Fruit fly (Drosophila melanogaster) whole organism, embryonic: ENCODE data around the gene Nlg2.

Experiments
- BtbVII ChIP-seq: fragments of 200-800 bp; sonication (Bioruptor generic); optimal IDR thresholded peaks from 3 replicates; lab custom pipeline; 2017; ENCODE audit warnings: missing biosample characterization, mild to moderate bottlenecking, missing genetic modification characterization
- C15 ChIP-seq: fragments of 200-800 bp; sonication (Bioruptor generic); IDR thresholded peaks from 3 replicates; pipeline ENCODE4 v1.3.6; 2022; ENCODE audit warnings: missing biosample characterization, missing genetic modification characterization
- CG10321 ChIP-seq: fragments of 200-800 bp; sonication (Bioruptor generic); IDR thresholded peaks from 2 replicates; pipeline ENCODE4 v1.3.6; 2022; ENCODE audit warnings: missing biosample characterization, missing genetic modification characterization
- CG10462 ChIP-seq: fragments of 200-800 bp; sonication (Bioruptor generic); optimal IDR thresholded peaks from 2 replicates; lab custom pipeline; 2016; ENCODE audit warnings: missing biosample characterization, missing genetic modification characterization
- CG13624 ChIP-seq: fragments of 200-800 bp; sonication (Bioruptor generic); optimal IDR thresholded peaks from 2 replicates; lab custom pipeline; 2016; ENCODE audit warnings: missing biosample characterization, missing genetic modification characterization
- CG14014 ChIP-seq: fragments of 200-800 bp; sonication (Bioruptor generic); IDR thresholded peaks from 2 replicates; pipeline ENCODE4 v1.3.6; 2022; ENCODE audit warnings: missing biosample characterization, missing genetic modification characterization
- CG14965 ChIP-seq: fragments of 200-800 bp; sonication (Bioruptor generic); optimal IDR thresholded peaks from 2 replicates; lab custom pipeline; 2016; ENCODE audit warnings: missing biosample characterization, missing genetic modification characterization, borderline replicate concordance
- CG15601 ChIP-seq: fragments of 200-800 bp; sonication (Bioruptor generic); optimal IDR thresholded peaks from 3 replicates; lab custom pipeline; 2019; ENCODE audit warnings: missing biosample characterization, mild to moderate bottlenecking, missing genetic modification characterization, moderate library complexity
- CG17186 ChIP-seq: fragments of 200-800 bp; sonication (Bioruptor generic); optimal IDR thresholded peaks from 3 replicates; lab custom pipeline; 2017; ENCODE audit warnings: missing biosample characterization, missing genetic modification reagents, missing genetic modification characterization
- CG17568 ChIP-seq: fragments of 200-800 bp; sonication (Bioruptor generic); optimal IDR thresholded peaks from 2 replicates; lab custom pipeline; 2018; ENCODE audit warnings: missing biosample characterization, mild to moderate bottlenecking, missing genetic modification characterization, moderate library complexity
- CG18476 ChIP-seq: fragments of 200-800 bp; sonication (Bioruptor generic); optimal IDR thresholded peaks from 2 replicates; lab custom pipeline; 2016; ENCODE audit warnings: missing biosample characterization, mild to moderate bottlenecking, missing genetic modification characterization
- CG2116 ChIP-seq: fragments of 200-800 bp; sonication (Bioruptor generic); optimal IDR thresholded peaks from 3 replicates; lab custom pipeline; 2018; ENCODE audit warnings: missing biosample characterization, mild to moderate bottlenecking, missing genetic modification characterization
- CG3065 ChIP-seq: fragments of 200-800 bp; sonication (Bioruptor generic); optimal IDR thresholded peaks from 2 replicates; lab custom pipeline; 2016; ENCODE audit warnings: missing biosample characterization, missing genetic modification characterization
- CG3847 ChIP-seq: fragments of 200-800 bp; sonication (Bioruptor generic); IDR thresholded peaks from 2 replicates; pipeline ENCODE4 v1.3.6; 2022; ENCODE audit warnings: missing biosample characterization, missing genetic modification characterization
- CG4328 ChIP-seq: fragments of 200-800 bp; sonication (Bioruptor generic); optimal IDR thresholded peaks from 3 replicates; lab custom pipeline; 2017; ENCODE audit warnings: missing biosample characterization, missing genetic modification reagents, missing genetic modification characterization
- CG6683 ChIP-seq: fragments of 200-800 bp; sonication (Bioruptor generic); optimal IDR thresholded peaks from 2 replicates; lab custom pipeline; 2017; ENCODE audit warnings: missing biosample characterization, mild to moderate bottlenecking, missing genetic modification characterization, missing genetic modification reagents
- CG6854 ChIP-seq: fragments of 200-800 bp; sonication (Bioruptor generic); optimal IDR thresholded peaks from 3 replicates; lab custom pipeline; 2017; ENCODE audit warnings: missing biosample characterization, mild to moderate bottlenecking, missing genetic modification characterization
- CG9215 ChIP-seq: fragments of 200-800 bp; sonication (Bioruptor generic); IDR thresholded peaks from 2 replicates; pipeline ENCODE4 v1.3.6; 2022; ENCODE audit warnings: missing biosample characterization, missing genetic modification characterization
- CG9609 ChIP-seq: fragments of 200-800 bp; sonication (Bioruptor generic); optimal IDR thresholded peaks from 3 replicates; lab custom pipeline; 2016; ENCODE audit warnings: missing biosample characterization, missing genetic modification characterization
- D19B ChIP-seq: fragments of 200-800 bp; sonication (Bioruptor generic); optimal IDR thresholded peaks from 2 replicates; lab custom pipeline; 2017; ENCODE audit warnings: missing biosample characterization, mild to moderate bottlenecking, missing genetic modification characterization
- Drgx ChIP-seq: fragments of 200-800 bp; sonication (Bioruptor generic); IDR thresholded peaks from 2 replicates; pipeline ENCODE4 v1.3.6; 2022; ENCODE audit warnings: missing biosample characterization, missing genetic modification characterization
- ERR ChIP-seq: fragments of 200-800 bp; sonication (Bioruptor generic); optimal IDR thresholded peaks from 2 replicates; lab custom pipeline; 2016; ENCODE audit warnings: missing biosample characterization, missing genetic modification characterization
- Ets65A ChIP-seq: fragments of 200-800 bp; sonication (Bioruptor generic); peaks from one replicate; lab custom pipeline; 2016; ENCODE audit warnings: missing biosample characterization, missing genetic modification characterization
- Lim3 ChIP-seq: fragments of 200-800 bp; sonication (Bioruptor generic); IDR thresholded peaks from 2 replicates; pipeline ENCODE4 v1.3.6; 2022; ENCODE audit warnings: missing biosample characterization, missing genetic modification characterization
- Lpt ChIP-seq: fragments of >200 bp; optimal IDR thresholded peaks from 2 replicates; lab custom pipeline; 2018; ENCODE audit warnings: missing biosample characterization, missing genetic modification characterization
- Meics ChIP-seq: fragments of 200-800 bp; sonication (Bioruptor generic); optimal IDR thresholded peaks from 2 replicates; lab custom pipeline; 2017; ENCODE audit warnings: missing biosample characterization, mild to moderate bottlenecking, missing genetic modification characterization
- Nf-YA ChIP-seq: fragments of 200-800 bp; sonication (Bioruptor generic); IDR thresholded peaks from 2 replicates; pipeline ENCODE4 v1.3.6; 2022; ENCODE audit warnings: missing biosample characterization, missing genetic modification characterization
- NfI ChIP-seq: fragments of 200-800 bp; sonication (Bioruptor generic); optimal IDR thresholded peaks from 3 replicates; lab custom pipeline; 2018; ENCODE audit warnings: missing biosample characterization, mild to moderate bottlenecking, missing genetic modification characterization, moderate library complexity
- Rfx ChIP-seq: fragments of 200-800 bp; sonication (Bioruptor generic); IDR thresholded peaks from 2 replicates; pipeline ENCODE4 v1.3.6; 2022; ENCODE audit warnings: missing biosample characterization, missing genetic modification characterization
- Rx ChIP-seq: fragments of 200-800 bp; sonication (Bioruptor generic); IDR thresholded peaks from 2 replicates; pipeline ENCODE4 v1.3.6; 2022; ENCODE audit warnings: missing biosample characterization, missing genetic modification characterization
- Sin3A ChIP-seq: fragments of >200 bp; optimal IDR thresholded peaks from 2 replicates; lab custom pipeline; 2018
- Trl ChIP-seq, 3 experiments: fragments of >200 bp in 2 of 3; fragments of 200-800 bp in 1 of 3; sonication (Bioruptor generic) in 1 of 3; optimal IDR thresholded peaks; 2 replicates in 1 of 3; 3 replicates in 2 of 3; lab custom pipeline; 2016 to 2017; ENCODE audit warnings: missing biosample characterization in 1 of 3, missing genetic modification characterization in 1 of 3
- ato ChIP-seq: fragments of 200-800 bp; sonication (Bioruptor generic); IDR thresholded peaks from 2 replicates; pipeline ENCODE4 v1.3.6; 2022; ENCODE audit warnings: missing biosample characterization, missing genetic modification characterization; ENCODE audit not compliant: partially characterized antibody
- bbx ChIP-seq: fragments of 200-800 bp; sonication (Bioruptor generic); IDR thresholded peaks from 2 replicates; pipeline ENCODE4 v1.3.6; 2022; ENCODE audit warnings: missing biosample characterization, missing genetic modification characterization; ENCODE audit not compliant: partially characterized antibody
- fd102C ChIP-seq: fragments of 200-800 bp; sonication (Bioruptor generic); optimal IDR thresholded peaks from 2 replicates; lab custom pipeline; 2018; ENCODE audit warnings: missing biosample characterization, mild to moderate bottlenecking, missing genetic modification characterization, moderate library complexity
- fd96Cb ChIP-seq: fragments of 200-800 bp; sonication (Bioruptor generic); optimal IDR thresholded peaks from 2 replicates; lab custom pipeline; 2018; ENCODE audit warnings: missing biosample characterization, mild to moderate bottlenecking, missing genetic modification characterization, moderate library complexity
- gcm2 ChIP-seq: fragments of 200-800 bp; sonication (Bioruptor generic); optimal IDR thresholded peaks from 2 replicates; lab custom pipeline; 2016; ENCODE audit warnings: missing biosample characterization, missing genetic modification characterization
- knrl ChIP-seq: fragments of 200-800 bp; sonication (Bioruptor generic); IDR thresholded peaks from 3 replicates; pipeline ENCODE4 v1.3.6; 2022; ENCODE audit warnings: missing biosample characterization, missing genetic modification characterization; ENCODE audit not compliant: partially characterized antibody
- maf-S ChIP-seq: fragments of 200-800 bp; sonication (Bioruptor generic); optimal IDR thresholded peaks from 2 replicates; lab custom pipeline; 2016; ENCODE audit warnings: missing biosample characterization, missing genetic modification characterization
- nau ChIP-seq: fragments of 200-800 bp; sonication (Bioruptor generic); optimal IDR thresholded peaks from 3 replicates; lab custom pipeline; 2017; ENCODE audit warnings: missing biosample characterization, mild to moderate bottlenecking, missing genetic modification characterization, missing genetic modification reagents
- nom ChIP-seq: fragments of 200-800 bp; sonication (Bioruptor generic); optimal IDR thresholded peaks from 2 replicates; lab custom pipeline; 2017; ENCODE audit warnings: missing biosample characterization, missing genetic modification characterization, mild to moderate bottlenecking, moderate library complexity, missing genetic modification reagents
- pum ChIP-seq: fragments of 200-800 bp; sonication (Bioruptor generic); optimal IDR thresholded peaks from 2 replicates; lab custom pipeline; 2016; ENCODE audit warnings: missing biosample characterization, missing genetic modification characterization
- rib ChIP-seq: fragments of 200-800 bp; sonication (Bioruptor generic); IDR thresholded peaks from 2 replicates; pipeline ENCODE4 v1.3.6; 2022; ENCODE audit warnings: missing biosample characterization, missing genetic modification characterization
- salm ChIP-seq: fragments of 200-800 bp; sonication (Bioruptor generic); optimal IDR thresholded peaks from 2 replicates; lab custom pipeline; 2018; ENCODE audit warnings: missing biosample characterization, mild to moderate bottlenecking, missing genetic modification characterization
- slbo ChIP-seq: fragments of 200-800 bp; sonication (Bioruptor generic); IDR thresholded peaks from 2 replicates; pipeline ENCODE4 v1.3.6; 2022; ENCODE audit warnings: missing biosample characterization, missing genetic modification characterization
- sob ChIP-seq: fragments of 200-800 bp; sonication (Bioruptor generic); IDR thresholded peaks from 2 replicates; pipeline ENCODE4 v1.3.6; 2022; ENCODE audit warnings: missing biosample characterization, missing genetic modification characterization
- sqz ChIP-seq: fragments of 200-800 bp; sonication (Bioruptor generic); optimal IDR thresholded peaks from 3 replicates; lab custom pipeline; 2018; ENCODE audit warnings: missing biosample characterization, mild to moderate bottlenecking, missing genetic modification characterization
- tx ChIP-seq: fragments of 200-800 bp; sonication (Bioruptor generic); optimal IDR thresholded peaks from 2 replicates; lab custom pipeline; 2016; ENCODE audit warnings: missing biosample characterization, missing genetic modification characterization
- z ChIP-seq: fragments of 200-800 bp; sonication (Bioruptor generic); IDR thresholded peaks from 3 replicates; pipeline ENCODE4 v1.3.6; 2022; ENCODE audit warnings: missing biosample characterization, missing genetic modification characterization
- zf30C ChIP-seq: fragments of 200-800 bp; sonication (Bioruptor generic); optimal IDR thresholded peaks from 3 replicates; lab custom pipeline; 2018; ENCODE audit warnings: missing biosample characterization, mild to moderate bottlenecking, missing genetic modification characterization

Nlg2 gene

dm6 chr2L:6874526-6875198 is at the start of gene Nlg2:
TSS of gene Nlg2 (plus strand) at chr2L:6874900.
- TF ChIP-seq tx (GFP tag; lab: Kevin White, UChicago) (no peak), slbo (GFP tag; lab: Robert Waterston, UW) (peak; percentile 47; the same call in 1 of the 2 replicates), pum (GFP tag; lab: Kevin White, UChicago) (no peak), nom (no peak), CG17568 (GFP tag; lab: Kevin White, UChicago) (no peak), CG9609 (GFP tag; lab: Kevin White, UChicago) (no peak), maf-S (no peak), CG14014 (GFP tag; lab: Robert Waterston, UW) (peak; percentile 6; the same call in 1 of the 2 replicates), CG15601 (tag; lab: Kevin White, UChicago) (no peak), Sin3A (lab: Kevin White, UChicago) (no peak), sob (no peak), ato (GFP tag; lab: Robert Waterston, UW) (no peak), zf30C (GFP tag; lab: Kevin White, UChicago) (peak; percentile 34), nau (GFP tag; lab: Kevin White, UChicago) (peak; percentile 26), Rfx (GFP tag; lab: Robert Waterston, UW) (0 out of 2 replicates have a peak, but pooled peaks have one; percentile 13), CG2116 (GFP tag; lab: Kevin White, UChicago) (no peak), CG9215 (GFP tag; lab: Robert Waterston, UW) (no peak), Nf-YA (GFP tag; lab: Robert Waterston, UW) (no peak), gcm2 (GFP tag; lab: Kevin White, UChicago) (no peak), CG17186 (GFP tag; lab: Kevin White, UChicago) (no peak), Drgx (GFP tag; lab: Robert Waterston, UW) (no peak), CG3847 (GFP tag; lab: Robert Waterston, UW) (0 out of 2 replicates have a peak, but pooled peaks have one; percentile 24), Trl (optimal IDR thresholded peaks at IDR 0.05; lab: Kevin White, UChicago) (peak in 1 of 2 experiments; percentile 45), Trl (GFP tag; optimal IDR thresholded peaks at IDR 0.05; lab: Kevin White, UChicago) (no peak), CG18476 (GFP tag; lab: Kevin White, UChicago) (peak; percentile 21), sqz (GFP tag; lab: Kevin White, UChicago) (no peak), ERR (GFP tag; lab: Kevin White, UChicago) (no peak), bbx (GFP tag; lab: Robert Waterston, UW) (no peak), CG10462 (GFP tag; lab: Kevin White, UChicago) (no peak), Rx (GFP tag; lab: Robert Waterston, UW) (no peak), Lim3 (GFP tag; lab: Robert Waterston, UW) (no peak), fd96Cb (tag; lab: Kevin White, UChicago) (peak; percentile 51), NfI (GFP tag; lab: Kevin White, UChicago) (peak; percentile 52), Ets65A (GFP tag; lab: Kevin White, UChicago) (peak; percentile 87), Lpt (no peak), CG10321 (GFP tag; lab: Robert Waterston, UW) (no peak), knrl (no peak), salm (tag; lab: Kevin White, UChicago) (peak; percentile 9), fd102C (GFP tag; lab: Kevin White, UChicago) (no peak), CG13624 (GFP tag; lab: Kevin White, UChicago) (no peak), BtbVII (GFP tag; lab: Kevin White, UChicago) (peak; percentile 68), C15 (GFP tag; lab: Robert Waterston, UW) (no peak), D19B (GFP tag; lab: Kevin White, UChicago) (peak; percentile 50), rib (GFP tag; lab: Robert Waterston, UW) (no peak), CG14965 (GFP tag; lab: Kevin White, UChicago) (no peak), CG3065 (GFP tag; lab: Kevin White, UChicago) (no peak), z (GFP tag; lab: Robert Waterston, UW) (no peak), Meics (GFP tag; lab: Kevin White, UChicago) (peak; percentile 79), CG6854 (GFP tag; lab: Kevin White, UChicago) (peak; percentile 78), CG6683 (GFP tag; lab: Kevin White, UChicago) (peak; percentile 36), CG4328 (peak; percentile 47)
